Worm (Caenorhabditis elegans) whole organism, L1 larva: ENCODE measurements around the gene fbxb-111.
A peak's percentile ranks its signal among the peaks of the same experiment; 100 is the strongest.

Experiments
- C04F5.9 ChIP-seq: sonication (generic microtip); optimal IDR thresholded peaks from 2 replicates; lab custom pipeline; 2016; ENCODE audit warnings: missing genetic modification characterization, missing compliant biosample characterization
- C16A3.4 ChIP-seq: fragments of 150-350 bp; optimal IDR thresholded peaks from 2 replicates; lab custom pipeline; 2014; ENCODE audit warnings: missing biosample characterization, missing genetic modification characterization
- Y116A8C.19 ChIP-seq: sonication (generic microtip); optimal IDR thresholded peaks from 2 replicates; lab custom pipeline; 2016; ENCODE audit warnings: missing compliant biosample characterization, missing genetic modification characterization, borderline replicate concordance
- ceh-8 ChIP-seq: fragments of 200-800 bp; sonication (Bioruptor generic); optimal IDR thresholded peaks from 2 replicates; lab custom pipeline; 2018; ENCODE audit warnings: mild to moderate bottlenecking, missing genetic modification characterization, moderate library complexity, missing compliant biosample characterization
- ceh-82 ChIP-seq, 3 experiments: fragments of 150-350 bp in 1 of 3; sonication (generic microtip) in 2 of 3; optimal IDR thresholded peaks; 2 replicates each; lab custom pipeline; 2014 to 2017; ENCODE audit warnings: missing biosample characterization in 3 of 3, missing genetic modification characterization in 3 of 3
- dpl-1 ChIP-seq, 3 experiments: fragments of 150-350 bp in 2 of 3; sonication (generic microtip) in 1 of 3; optimal IDR thresholded peaks; 2 replicates each; lab custom pipeline; 2014 to 2017; ENCODE audit warnings: missing biosample characterization in 3 of 3, missing genetic modification characterization in 3 of 3, missing genetic modification reagents in 3 of 3
- dsc-1 ChIP-seq: sonication (generic microtip); optimal IDR thresholded peaks from 2 replicates; lab custom pipeline; 2016; ENCODE audit warnings: mild to moderate bottlenecking, missing genetic modification characterization, missing compliant biosample characterization
- egl-13 ChIP-seq: sonication (generic microtip); optimal IDR thresholded peaks from 2 replicates; lab custom pipeline; 2016; ENCODE audit warnings: missing genotype, missing genetic modification reagents, missing genetic modification characterization, missing compliant biosample characterization
- egl-27 ChIP-seq, 2 experiments: fragments of 150-350 bp in 1 of 2; sonication (generic microtip); optimal IDR thresholded peaks; 3 replicates each; lab custom pipeline; 2017 to 2018; ENCODE audit warnings: missing biosample characterization in 2 of 2, missing genetic modification characterization in 2 of 2, missing genetic modification reagents in 2 of 2
- elt-2 ChIP-seq: sonication (generic microtip); optimal IDR thresholded peaks from 2 replicates; lab custom pipeline; 2016; ENCODE audit warnings: missing genetic modification characterization, mild to moderate bottlenecking, inconsistent platforms, missing compliant biosample characterization, missing genetic modification reagents
- ets-5 ChIP-seq: fragments of 200-800 bp; sonication (Bioruptor generic); IDR thresholded peaks from 2 replicates; pipeline ENCODE4 v1.3.6; 2022; ENCODE audit warnings: missing genetic modification characterization, missing compliant biosample characterization
- fkh-8 ChIP-seq: sonication (generic microtip); optimal IDR thresholded peaks from 2 replicates; lab custom pipeline; 2016; ENCODE audit warnings: mild to moderate bottlenecking, missing genetic modification characterization, missing compliant biosample characterization
- fos-1 ChIP-seq: fragments of 150-350 bp; optimal IDR thresholded peaks from 2 replicates; lab custom pipeline; 2014; ENCODE audit warnings: missing biosample characterization, missing genetic modification characterization
- hlh-17 ChIP-seq: fragments of 200-800 bp; sonication (Bioruptor generic); optimal IDR thresholded peaks from 2 replicates; lab custom pipeline; 2018; ENCODE audit warnings: missing genetic modification characterization, mild to moderate bottlenecking, missing compliant biosample characterization, moderate library complexity, borderline replicate concordance
- hlh-4 ChIP-seq: sonication (generic microtip); optimal IDR thresholded peaks from 2 replicates; lab custom pipeline; 2016; ENCODE audit warnings: mild to moderate bottlenecking, missing genetic modification characterization, missing compliant biosample characterization
- isw-1 ChIP-seq: fragments of 200-800 bp; sonication (Bioruptor generic); IDR thresholded peaks from 2 replicates; pipeline ENCODE4 v1.3.6; 2022; ENCODE audit warnings: missing genetic modification characterization, missing compliant biosample characterization
- jun-1 ChIP-seq: fragments of 150-350 bp; optimal IDR thresholded peaks from 2 replicates; lab custom pipeline; 2014; ENCODE audit warnings: missing biosample characterization, missing genetic modification reagents, missing genetic modification characterization
- lin-14 ChIP-seq: fragments of 200-800 bp; sonication (Bioruptor generic); optimal IDR thresholded peaks from 2 replicates; lab custom pipeline; 2018; ENCODE audit warnings: mild to moderate bottlenecking, missing genetic modification characterization, moderate library complexity, missing compliant biosample characterization
- lin-15B ChIP-seq: fragments of 150-350 bp; sonication (generic microtip); optimal IDR thresholded peaks from 3 replicates; lab custom pipeline; 2014; ENCODE audit warnings: missing biosample characterization, missing genetic modification characterization
- lin-39 ChIP-seq: fragments of 150-350 bp; optimal IDR thresholded peaks from 2 replicates; lab custom pipeline; 2014; ENCODE audit warnings: missing biosample characterization, missing genetic modification reagents, missing genetic modification characterization
- mdl-1 ChIP-seq, 2 experiments: fragments of 150-350 bp; optimal IDR thresholded peaks; 2 replicates each; lab custom pipeline; 2014 to 2017; ENCODE audit warnings: missing biosample characterization in 2 of 2, missing genetic modification characterization in 2 of 2, inconsistent platforms in 1 of 2
- mef-2 ChIP-seq: fragments of 150-350 bp; optimal IDR thresholded peaks from 2 replicates; lab custom pipeline; 2014; ENCODE audit warnings: missing biosample characterization, missing genetic modification characterization
- mep-1 ChIP-seq: fragments of 150-350 bp; optimal IDR thresholded peaks from 2 replicates; lab custom pipeline; 2014; ENCODE audit warnings: missing biosample characterization, missing genetic modification characterization
- nhr-28 ChIP-seq: fragments of 150-350 bp; optimal IDR thresholded peaks from 2 replicates; lab custom pipeline; 2014; ENCODE audit warnings: missing biosample characterization, missing genetic modification characterization
- nhr-71 ChIP-seq: sonication (generic microtip); optimal IDR thresholded peaks from 2 replicates; lab custom pipeline; 2016; ENCODE audit warnings: mild to moderate bottlenecking, missing genetic modification characterization, moderate library complexity, missing compliant biosample characterization
- nhr-76 ChIP-seq: sonication (generic microtip); optimal IDR thresholded peaks from 2 replicates; lab custom pipeline; 2017; ENCODE audit warnings: missing biosample characterization, missing genetic modification characterization
- nhr-77 ChIP-seq: fragments of 150-350 bp; optimal IDR thresholded peaks from 2 replicates; lab custom pipeline; 2014; ENCODE audit warnings: missing biosample characterization, missing genetic modification characterization
- pax-3 ChIP-seq: fragments of 200-800 bp; sonication (Bioruptor generic); optimal IDR thresholded peaks from 2 replicates; lab custom pipeline; 2018; ENCODE audit warnings: mild to moderate bottlenecking, missing genetic modification characterization, moderate library complexity, missing compliant biosample characterization
- snu-23 ChIP-seq: sonication (generic microtip); optimal IDR thresholded peaks from 2 replicates; lab custom pipeline; 2016; ENCODE audit warnings: missing genetic modification characterization, missing compliant biosample characterization
- sptf-1 ChIP-seq: fragments of 150-350 bp; optimal IDR thresholded peaks from 2 replicates; lab custom pipeline; 2014; ENCODE audit warnings: missing biosample characterization, missing genetic modification characterization
- sup-37 ChIP-seq: fragments of 200-800 bp; sonication (Bioruptor generic); optimal IDR thresholded peaks from 2 replicates; lab custom pipeline; 2018; ENCODE audit warnings: mild to moderate bottlenecking, missing genetic modification characterization, missing compliant biosample characterization
- swsn-7 ChIP-seq: sonication (generic microtip); optimal IDR thresholded peaks from 2 replicates; lab custom pipeline; 2016; ENCODE audit warnings: missing genetic modification characterization, missing compliant biosample characterization
- tbx-2 ChIP-seq: sonication (generic microtip); optimal IDR thresholded peaks from 2 replicates; lab custom pipeline; 2016; ENCODE audit warnings: missing genetic modification characterization, missing compliant biosample characterization
- tlp-1 ChIP-seq: fragments of 150-350 bp; optimal IDR thresholded peaks from 2 replicates; lab custom pipeline; 2014; ENCODE audit warnings: missing biosample characterization, missing genetic modification characterization
- unc-30 ChIP-seq: sonication (generic microtip); optimal IDR thresholded peaks from 2 replicates; lab custom pipeline; 2017; ENCODE audit warnings: missing biosample characterization, missing genetic modification characterization
- unc-86 ChIP-seq: sonication (generic microtip); optimal IDR thresholded peaks from 2 replicates; lab custom pipeline; 2016; ENCODE audit warnings: missing genetic modification characterization, missing compliant biosample characterization
- vab-15 ChIP-seq: sonication (generic microtip); optimal IDR thresholded peaks from 2 replicates; lab custom pipeline; 2017; ENCODE audit warnings: missing genotype, mild to moderate bottlenecking, missing genetic modification characterization, missing compliant biosample characterization
- ztf-4 ChIP-seq: fragments of 150-350 bp; optimal IDR thresholded peaks from 2 replicates; lab custom pipeline; 2014; ENCODE audit warnings: missing biosample characterization, missing genetic modification characterization

The fbxb-111 gene

ce11 chrII:2747956-2748621 lies 26.7 kb downstream of the fbxb-111 start (continued):
- TF ChIP-seq mep-1 (tag; lab: Kevin White, UChicago) = peak; percentile 29
- TF ChIP-seq sup-37 (GFP tag; lab: Kevin White, UChicago) = peak; percentile 11
- peak; percentile 55 for TF ChIP-seq snu-23 (GFP tag; lab: Kevin White, UChicago)
- no peak for TF ChIP-seq unc-30 (tag; lab: Kevin White, UChicago)
- TF ChIP-seq dsc-1 (tag; lab: Kevin White, UChicago) = peak; percentile 46
- TF ChIP-seq ceh-8 (GFP tag; lab: Kevin White, UChicago) = peak; percentile 3
- peak; percentile 67 for TF ChIP-seq unc-86 (tag; lab: Kevin White, UChicago)
- TF ChIP-seq nhr-77 (tag; lab: Kevin White, UChicago) = no peak
- no peak for TF ChIP-seq ztf-4
- TF ChIP-seq swsn-7 (tag; lab: Kevin White, UChicago) = peak; percentile 53
- TF ChIP-seq lin-14 (GFP tag; lab: Kevin White, UChicago) = peak; percentile 95
- TF ChIP-seq dpl-1 (GFP tag; optimal IDR thresholded peaks at IDR 0.05; lab: Kevin White, UChicago) = peak in 2 of 3 experiments; percentile 10 to 11
- peak; percentile 75 for TF ChIP-seq tbx-2 (tag; lab: Kevin White, UChicago)
- TF ChIP-seq fkh-8 = peak; percentile 94
- no peak for TF ChIP-seq ets-5

- TF ChIP-seq mef-2 (tag; lab: Kevin White, UChicago) (no peak), ceh-82 (tag; optimal IDR thresholded peaks at IDR 0.05; lab: Kevin White, UChicago) (no peak), dsc-1 (tag; lab: Kevin White, UChicago) (no peak), isw-1 (GFP tag; lab: Robert Waterston, UW) (no peak), hlh-4 (tag; lab: Kevin White, UChicago) (no peak), elt-2 (tag; lab: Kevin White, UChicago) (no peak), Y116A8C.19 (tag; lab: Kevin White, UChicago) (no peak), fos-1 (tag; lab: Kevin White, UChicago) (no peak), lin-39 (tag; lab: Kevin White, UChicago) (no peak)
These were observed 32.6 kb downstream of the fbxb-111 start, which contains the start of gene T05A8.7 for ce11 chrII:2742251-2742650. T05A8.7 (minus strand) TSS chrII:2742351.

DNA sequence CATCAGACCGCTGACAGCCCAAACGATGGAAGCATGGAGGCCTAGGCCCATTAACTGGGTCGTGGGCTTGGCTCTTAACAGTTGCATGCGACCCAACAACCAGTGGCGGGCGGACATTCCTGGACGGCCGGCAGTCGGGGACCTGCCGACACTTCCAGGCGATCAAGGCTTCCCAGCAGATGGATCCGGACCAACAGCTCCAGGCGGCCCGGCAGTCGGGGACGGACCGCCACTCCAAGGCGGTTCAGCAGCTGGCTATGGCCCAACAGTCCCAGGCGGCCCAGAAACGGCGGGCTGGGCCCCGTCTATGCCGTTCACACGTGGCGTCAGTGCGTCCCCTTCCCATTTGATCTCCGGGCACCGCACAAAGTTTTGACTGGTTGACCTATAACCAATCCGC lies 33.4 kb downstream of the fbxb-111 start:
- TF ChIP-seq C04F5.9 (tag; lab: Kevin White, UChicago) (no peak), tlp-1 (no peak), pax-3 (tag; lab: Kevin White, UChicago) (no peak), vab-15 (tag; lab: Kevin White, UChicago) (no peak), ets-5 (no peak), C16A3.4 (tag; lab: Kevin White, UChicago) (no peak), egl-13 (tag; lab: Kevin White, UChicago) (no peak), ceh-8 (GFP tag; lab: Kevin White, UChicago) (peak; percentile 21)

ce11 chrII:2739619-2740018 lies 35.2 kb downstream of the fbxb-111 start, which contains the start of gene T05A8.6:
T05A8.6 (minus strand) TSS chrII:2739719.
- no peak for TF ChIP-seq lin-15B (tag; lab: Kevin White, UChicago)
- TF ChIP-seq jun-1 (tag; lab: Kevin White, UChicago) = no peak
- no peak for TF ChIP-seq hlh-17 (GFP tag; lab: Kevin White, UChicago)
- no peak for TF ChIP-seq nhr-28 (tag; lab: Kevin White, UChicago)
- no peak for TF ChIP-seq dpl-1 (GFP tag; optimal IDR thresholded peaks at IDR 0.05; lab: Kevin White, UChicago)
- TF ChIP-seq nhr-71 (tag; lab: Kevin White, UChicago) = no peak
- TF ChIP-seq swsn-7 (tag; lab: Kevin White, UChicago) = no peak
- no peak for TF ChIP-seq C16A3.4 (tag; lab: Kevin White, UChicago)
- TF ChIP-seq snu-23 (GFP tag; lab: Kevin White, UChicago) = no peak
- no peak for TF ChIP-seq sptf-1 (tag; lab: Kevin White, UChicago)
- no peak for TF ChIP-seq Y116A8C.19 (tag; lab: Kevin White, UChicago)
- TF ChIP-seq nhr-76 (tag; lab: Kevin White, UChicago) = no peak
- no peak for TF ChIP-seq unc-86 (tag; lab: Kevin White, UChicago)
- no peak for TF ChIP-seq egl-27 (tag; optimal IDR thresholded peaks at IDR 0.05; lab: Kevin White, UChicago)
- no peak for TF ChIP-seq mdl-1 (tag; optimal IDR thresholded peaks at IDR 0.05; lab: Kevin White, UChicago)
- TF ChIP-seq mep-1 (tag; lab: Kevin White, UChicago) = no peak
